Fruit fly (Drosophila melanogaster) whole organism, wandering third instar larva: ENCODE measurements around the gene CG32588.

Experiments
- Abd-B ChIP-seq: fragments of >200 bp; optimal IDR thresholded peaks from 2 replicates; lab custom pipeline; 2017; ENCODE audit warnings: missing biosample characterization, missing genetic modification characterization
- CrebA ChIP-seq: fragments of 200-800 bp; sonication (Bioruptor generic); optimal IDR thresholded peaks from 2 replicates; lab custom pipeline; 2016; ENCODE audit warnings: missing biosample characterization, mild to moderate bottlenecking, missing genetic modification characterization, borderline replicate concordance
- Dfd ChIP-seq: fragments of >200 bp; optimal IDR thresholded peaks from 2 replicates; lab custom pipeline; 2017; ENCODE audit warnings: missing biosample characterization, missing genetic modification characterization
- GATAd ChIP-seq: sonication (Bioruptor generic); optimal IDR thresholded peaks from 2 replicates; lab custom pipeline; 2016; ENCODE audit warnings: missing biosample characterization, missing genetic modification characterization
- Hr83 ChIP-seq: fragments of 200-300 bp; sonication (Bioruptor generic); optimal IDR thresholded peaks from 2 replicates; lab custom pipeline; 2016; ENCODE audit warnings: missing biosample characterization, mild to moderate bottlenecking, missing genetic modification characterization, moderate library complexity; ENCODE audit not compliant: poor library complexity, severe bottlenecking
- Jra ChIP-seq: sonication (Bioruptor generic); optimal IDR thresholded peaks from 2 replicates; lab custom pipeline; 2016; ENCODE audit warnings: missing biosample characterization, missing genetic modification characterization
- OdsH ChIP-seq: fragments of 200-800 bp; sonication (Bioruptor generic); optimal IDR thresholded peaks from 2 replicates; lab custom pipeline; 2016; ENCODE audit warnings: missing biosample characterization, mild to moderate bottlenecking, missing genetic modification characterization
- Sp1 ChIP-seq: fragments of 200-800 bp; sonication (Bioruptor generic); optimal IDR thresholded peaks from 3 replicates; lab custom pipeline; 2019; ENCODE audit warnings: missing biosample characterization, mild to moderate bottlenecking, missing genetic modification characterization, moderate library complexity
- br ChIP-seq: fragments of 200-800 bp; sonication (Bioruptor generic); optimal IDR thresholded peaks from 2 replicates; lab custom pipeline; 2016; ENCODE audit warnings: missing biosample characterization, missing genetic modification characterization
- brk ChIP-seq: fragments of 200-800 bp; sonication (Bioruptor generic); optimal IDR thresholded peaks from 2 replicates; lab custom pipeline; 2016; ENCODE audit warnings: missing biosample characterization, mild to moderate bottlenecking, missing genetic modification characterization
- dl ChIP-seq, 2 experiments: fragments of 175-275, 200-275 bp in 1 of 2; fragments of 200-275 bp in 1 of 2; sonication (Bioruptor generic); optimal IDR thresholded peaks; lab custom pipeline; 2018; ENCODE audit warnings: mild to moderate bottlenecking in 2 of 2, missing biosample characterization in 2 of 2, missing genetic modification characterization in 2 of 2, moderate library complexity in 2 of 2; ENCODE audit not compliant: partially characterized antibody in 2 of 2, insufficient read depth in 1 of 2
- ey ChIP-seq: fragments of 200-800 bp; sonication (Bioruptor generic); optimal IDR thresholded peaks from 2 replicates; lab custom pipeline; 2016; ENCODE audit warnings: missing biosample characterization, missing genetic modification characterization
- fru ChIP-seq: fragments of 200-800 bp; sonication (Bioruptor generic); optimal IDR thresholded peaks from 3 replicates; lab custom pipeline; 2016; ENCODE audit warnings: missing biosample characterization, mild to moderate bottlenecking, missing genetic modification characterization
- psq ChIP-seq: fragments of 200-800 bp; sonication (Bioruptor generic); optimal IDR thresholded peaks from 3 replicates; lab custom pipeline; 2017; ENCODE audit warnings: missing biosample characterization, mild to moderate bottlenecking, missing genetic modification characterization, moderate library complexity
- sv ChIP-seq: fragments of 200-800 bp; sonication (Bioruptor generic); optimal IDR thresholded peaks from 3 replicates; lab custom pipeline; 2016; ENCODE audit warnings: missing biosample characterization, missing genetic modification characterization
- usp ChIP-seq: fragments of >200 bp; optimal IDR thresholded peaks from 2 replicates; lab custom pipeline; 2017; ENCODE audit warnings: missing biosample characterization, missing genetic modification characterization
- woc ChIP-seq: sonication (Bioruptor generic); optimal IDR thresholded peaks from 2 replicates; lab custom pipeline; 2016; ENCODE audit warnings: missing biosample characterization, mild to moderate bottlenecking, missing genetic modification characterization

Gene CG32588

DNA sequence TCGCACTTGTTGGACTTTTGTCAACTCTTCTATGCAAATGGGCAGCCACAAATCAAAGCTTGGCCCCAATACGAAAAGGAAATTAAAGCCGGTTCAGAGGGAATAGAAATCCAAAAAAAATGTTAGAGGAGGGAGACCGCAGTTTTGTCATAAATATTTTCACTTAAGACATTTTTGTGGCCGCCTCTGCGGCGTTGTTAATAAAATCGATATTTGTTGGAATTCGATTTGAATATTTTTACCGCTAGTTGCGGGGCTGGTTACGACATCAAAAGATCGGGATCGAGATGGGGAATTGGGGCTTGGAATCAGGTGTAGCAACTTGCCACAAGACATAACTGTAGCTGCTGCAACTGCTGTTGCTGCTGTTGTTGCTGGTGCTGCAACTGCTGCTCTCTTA, 49.2 kb downstream of the CG32588 start:
- no peak for TF ChIP-seq br (GFP tag; lab: Kevin White, UChicago)
- TF ChIP-seq sv (GFP tag; lab: Kevin White, UChicago) = no peak
- TF ChIP-seq usp (GFP tag; lab: Kevin White, UChicago) = no peak
- no peak for TF ChIP-seq CrebA
- TF ChIP-seq fru = no peak
- TF ChIP-seq ey (GFP tag; lab: Kevin White, UChicago) = no peak
- TF ChIP-seq Dfd (GFP tag; lab: Kevin White, UChicago) = no peak
- no peak for TF ChIP-seq GATAd (GFP tag; lab: Kevin White, UChicago)
- TF ChIP-seq Jra (GFP tag; lab: Kevin White, UChicago) = no peak
- TF ChIP-seq Abd-B (GFP tag; lab: Kevin White, UChicago) = no peak
- TF ChIP-seq Sp1 = no peak
- TF ChIP-seq psq = no peak
- TF ChIP-seq brk (GFP tag; lab: Kevin White, UChicago) = no peak

DNA sequence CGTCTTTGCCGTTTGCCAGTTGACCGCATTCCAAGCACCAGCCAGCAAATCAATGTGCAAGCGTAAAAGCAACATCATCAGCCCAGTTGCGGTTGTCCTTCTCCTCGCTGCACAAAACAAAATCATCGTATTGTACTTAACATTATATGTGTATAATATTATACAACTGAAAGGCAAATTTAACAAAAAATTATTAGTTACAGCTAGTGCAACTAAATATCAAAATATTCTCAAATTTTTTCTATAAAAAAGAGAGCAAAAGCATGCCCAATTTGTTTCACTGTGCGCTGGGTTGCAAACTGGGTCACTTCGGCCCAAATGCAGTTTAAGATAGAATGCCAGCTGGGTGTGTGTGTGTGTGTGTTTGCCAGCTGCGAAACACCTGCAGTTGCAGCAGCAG, 50.1 kb downstream of the CG32588 start:
- TF ChIP-seq OdsH (GFP tag; lab: Kevin White, UChicago) (no peak), Dfd (GFP tag; lab: Kevin White, UChicago) (no peak), dl (GFP tag; optimal IDR thresholded peaks at IDR 0.05; lab: Kevin White, UChicago; ENCODE audit: insufficient read depth in 1 of 2, partially characterized antibody in 2 of 2) (no peak), br (GFP tag; lab: Kevin White, UChicago) (no peak), Hr83 (no peak), woc (GFP tag; lab: Kevin White, UChicago) (no peak)
- TF ChIP-seq, all 38 proteins: peak for 0
